Worm (Caenorhabditis elegans) whole organism, mixed stage, embryonic: ENCODE measurements around the gene cest-12.

ENCODE experiments used
- pha-4 ChIP-seq: fragments of 150-350 bp; optimal IDR thresholded peaks from 2 replicates; lab custom pipeline; 2018; ENCODE audit warnings: missing biosample characterization, missing genetic modification reagents, missing genetic modification characterization
- unc-39 ChIP-seq: fragments of 150-350 bp; optimal IDR thresholded peaks from 2 replicates; lab custom pipeline; 2014; ENCODE audit warnings: missing biosample characterization, missing genetic modification characterization

- no peak for TF ChIP-seq pha-4
- no peak for TF ChIP-seq unc-39 (tag; lab: Kevin White, UChicago)
Observed at ce11 chrIII:12058429-12058828, 48.9 kb downstream of the cest-12 start, which contains the start of gene arx-3.
